Worm (Caenorhabditis elegans) whole organism, L3 larva: ENCODE results near the gene F22E12.3.

Experiments used
- egl-27 ChIP-seq: sonication (generic microtip); optimal IDR thresholded peaks from 4 replicates; lab custom pipeline; 2017; ENCODE audit warnings: missing biosample characterization, missing genetic modification reagents, missing genetic modification characterization
- fos-1 ChIP-seq: fragments of 150-350 bp; optimal IDR thresholded peaks from 2 replicates; lab custom pipeline; 2014; ENCODE audit warnings: missing biosample characterization, missing genetic modification characterization
- nhr-12 ChIP-seq: fragments of 150-350 bp; optimal IDR thresholded peaks from 2 replicates; lab custom pipeline; 2014; ENCODE audit warnings: missing biosample characterization, missing genetic modification characterization
- skn-1 ChIP-seq: fragments of 150-350 bp; optimal IDR thresholded peaks from 2 replicates; lab custom pipeline; 2014; ENCODE audit warnings: missing biosample characterization, missing genetic modification characterization
- ztf-11 ChIP-seq: fragments of 150-350 bp; optimal IDR thresholded peaks from 2 replicates; lab custom pipeline; 2014; ENCODE audit warnings: missing biosample characterization, missing genetic modification characterization

ce11 chrV:10460685-10461084 is 2.5 kb downstream of the F22E12.3 start:
- no peak for TF ChIP-seq nhr-12
- no peak for TF ChIP-seq skn-1
- TF ChIP-seq fos-1, result no peak
- TF ChIP-seq ztf-11 (tag; lab: Kevin White, UChicago), result no peak
- no peak for TF ChIP-seq egl-27 (tag; lab: Kevin White, UChicago)
